Worm (Caenorhabditis elegans): ENCODE results near the gene rfs-1.

DNA sequence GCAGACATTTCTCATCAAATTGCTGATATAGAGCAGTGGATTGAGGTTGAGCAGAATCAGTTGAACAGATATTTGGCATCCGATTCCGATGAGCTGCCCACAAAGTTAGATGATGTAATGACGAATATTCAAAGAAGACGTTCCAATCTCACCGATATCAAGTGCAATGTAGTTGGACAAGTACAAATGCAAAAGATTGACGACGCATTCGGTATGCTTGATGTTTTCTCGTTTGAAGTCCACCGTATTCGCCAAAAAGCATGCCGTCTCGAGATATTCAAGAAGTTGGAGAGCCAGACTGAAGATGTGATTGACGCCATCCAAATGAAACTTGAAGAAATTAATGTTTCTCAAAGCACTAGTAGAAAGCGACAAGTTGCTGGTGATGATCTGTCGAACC lies 41.1 kb upstream of the rfs-1 start:
- TF ChIP-seq nhr-11 (tag; optimal IDR thresholded peaks at IDR 0.05) = no peak
- TF ChIP-seq ahr-1 (tag; optimal IDR thresholded peaks at IDR 0.05) = no peak
- TF ChIP-seq ama-1 (optimal IDR thresholded peaks at IDR 0.05) = no peak
- TF ChIP-seq ceh-22 (tag; optimal IDR thresholded peaks at IDR 0.05) = no peak
- no peak for TF ChIP-seq C38D4.7 (GFP tag; optimal IDR thresholded peaks at IDR 0.05)
- TF ChIP-seq F13H6.1 (tag; optimal IDR thresholded peaks at IDR 0.05) = no peak
- no peak for TF ChIP-seq ceh-9 (tag; optimal IDR thresholded peaks at IDR 0.05)
- TF ChIP-seq hlh-15 (tag; optimal IDR thresholded peaks at IDR 0.05) = no peak
- no peak for TF ChIP-seq mec-3 (tag; optimal IDR thresholded peaks at IDR 0.05; ENCODE audit: borderline replicate concordance)
- TF ChIP-seq rnt-1 (tag; optimal IDR thresholded peaks at IDR 0.05) = no peak

Data from whole organism, late embryonic.